Worm (Caenorhabditis elegans) whole organism, L2 larva: ENCODE measurements around the gene R10E11.9.

Experiments used
- C34F6.9 ChIP-seq: fragments of 150-350 bp; optimal IDR thresholded peaks from 2 replicates; lab custom pipeline; 2014; ENCODE audit warnings: missing biosample characterization, missing genetic modification characterization
- F13H6.1 ChIP-seq: sonication (generic microtip); optimal IDR thresholded peaks from 2 replicates; lab custom pipeline; 2016; ENCODE audit warnings: missing genetic modification characterization, missing compliant biosample characterization
- R02D3.7 ChIP-seq: fragments of 150-350 bp; optimal IDR thresholded peaks from 2 replicates; lab custom pipeline; 2014; ENCODE audit warnings: missing biosample characterization, missing genetic modification characterization
- Y55F3AM.14 ChIP-seq: fragments of 200-800 bp; sonication (Bioruptor generic); optimal IDR thresholded peaks from 2 replicates; lab custom pipeline; 2018; ENCODE audit warnings: mild to moderate bottlenecking, missing genetic modification characterization, missing compliant biosample characterization
- ZK546.5 ChIP-seq: sonication (generic microtip); optimal IDR thresholded peaks from 2 replicates; lab custom pipeline; 2017; ENCODE audit warnings: missing biosample characterization, missing genetic modification characterization
- alr-1 ChIP-seq: fragments of 150-350 bp; optimal IDR thresholded peaks from 2 replicates; lab custom pipeline; 2014; ENCODE audit warnings: missing biosample characterization, missing genetic modification characterization
- aly-2 ChIP-seq: fragments of 150-350 bp; optimal IDR thresholded peaks from 2 replicates; lab custom pipeline; 2014; ENCODE audit warnings: missing biosample characterization, missing genetic modification characterization
- ama-1 ChIP-seq: fragments of 150-350 bp; optimal IDR thresholded peaks from 2 replicates; lab custom pipeline; 2018; ENCODE audit warnings: inconsistent platforms
- blmp-1 ChIP-seq: sonication (generic microtip); optimal IDR thresholded peaks from 2 replicates; lab custom pipeline; 2017; ENCODE audit warnings: missing genetic modification characterization, mild to moderate bottlenecking, missing compliant biosample characterization, antibody characterized with exemption, moderate library complexity; ENCODE audit not compliant: insufficient read depth
- ceh-16 ChIP-seq: fragments of 150-350 bp; optimal IDR thresholded peaks from 2 replicates; lab custom pipeline; 2014; ENCODE audit warnings: missing biosample characterization, missing genetic modification characterization
- ceh-82 ChIP-seq: fragments of 150-350 bp; optimal IDR thresholded peaks from 2 replicates; lab custom pipeline; 2014; ENCODE audit warnings: missing biosample characterization, missing genetic modification characterization
- crh-2 ChIP-seq: sonication (generic microtip); optimal IDR thresholded peaks from 2 replicates; lab custom pipeline; 2017; ENCODE audit warnings: missing biosample characterization, missing genetic modification characterization
- dmd-4 ChIP-seq: sonication (generic microtip); optimal IDR thresholded peaks from 2 replicates; lab custom pipeline; 2017; ENCODE audit warnings: missing biosample characterization, missing genetic modification characterization
- egl-27 ChIP-seq: sonication (generic microtip); optimal IDR thresholded peaks from 3 replicates; lab custom pipeline; 2017; ENCODE audit warnings: missing biosample characterization, missing genetic modification reagents, missing genetic modification characterization
- elt-1 ChIP-seq: fragments of 150-350 bp; optimal IDR thresholded peaks from 2 replicates; lab custom pipeline; 2014; ENCODE audit warnings: missing biosample characterization, missing genetic modification characterization
- elt-3 ChIP-seq: sonication (generic microtip); optimal IDR thresholded peaks from 2 replicates; lab custom pipeline; 2017; ENCODE audit warnings: missing biosample characterization, missing genetic modification characterization
- fos-1 ChIP-seq: fragments of 150-350 bp; optimal IDR thresholded peaks from 2 replicates; lab custom pipeline; 2014; ENCODE audit warnings: missing biosample characterization, missing genetic modification characterization
- gmeb-1 ChIP-seq: fragments of 150-350 bp; optimal IDR thresholded peaks from 2 replicates; lab custom pipeline; 2014; ENCODE audit warnings: missing biosample characterization, missing genetic modification characterization
- lin-11 ChIP-seq: fragments of 150-350 bp; sonication (generic microtip); optimal IDR thresholded peaks from 2 replicates; lab custom pipeline; 2014; ENCODE audit warnings: missing biosample characterization, missing genetic modification characterization, inconsistent platforms, mixed read lengths
- lin-13 ChIP-seq: fragments of 150-350 bp; optimal IDR thresholded peaks from 2 replicates; lab custom pipeline; 2014; ENCODE audit warnings: missing biosample characterization, missing genetic modification reagents, missing genetic modification characterization
- lin-39 ChIP-seq: fragments of 150-350 bp; optimal IDR thresholded peaks from 2 replicates; lab custom pipeline; 2014; ENCODE audit warnings: missing biosample characterization, missing genetic modification reagents, missing genetic modification characterization
- lsy-2 ChIP-seq, 2 experiments: fragments of 150-350 bp in 1 of 2; sonication (generic microtip) in 1 of 2; optimal IDR thresholded peaks; 2 replicates each; lab custom pipeline; 2014 to 2017; ENCODE audit warnings: missing biosample characterization in 2 of 2, missing genetic modification characterization in 2 of 2
- mab-5 ChIP-seq: fragments of 150-350 bp; optimal IDR thresholded peaks from 2 replicates; lab custom pipeline; 2014; ENCODE audit warnings: missing biosample characterization, missing genetic modification characterization
- mbf-1 ChIP-seq: sonication (generic microtip); optimal IDR thresholded peaks from 2 replicates; lab custom pipeline; 2017; ENCODE audit warnings: missing biosample characterization, missing genetic modification characterization
- mdl-1 ChIP-seq, 2 experiments: fragments of 150-350 bp in 1 of 2; sonication (generic microtip) in 1 of 2; optimal IDR thresholded peaks; 2 replicates each; lab custom pipeline; 2017; ENCODE audit warnings: missing biosample characterization in 2 of 2, missing genetic modification characterization in 2 of 2
- nhr-10 ChIP-seq: sonication (generic microtip); optimal IDR thresholded peaks from 2 replicates; lab custom pipeline; 2017; ENCODE audit warnings: missing biosample characterization, missing genetic modification characterization
- nhr-11 ChIP-seq: fragments of 150-350 bp; optimal IDR thresholded peaks from 2 replicates; lab custom pipeline; 2014; ENCODE audit warnings: missing biosample characterization, missing genetic modification characterization
- nhr-12 ChIP-seq: fragments of 150-350 bp; optimal IDR thresholded peaks from 2 replicates; lab custom pipeline; 2014; ENCODE audit warnings: missing biosample characterization, missing genetic modification characterization
- nhr-129 ChIP-seq: fragments of 150-350 bp; optimal IDR thresholded peaks from 2 replicates; lab custom pipeline; 2014; ENCODE audit warnings: missing biosample characterization, missing genetic modification characterization
- nhr-21 ChIP-seq: fragments of 150-350 bp; optimal IDR thresholded peaks from 2 replicates; lab custom pipeline; 2014; ENCODE audit warnings: missing biosample characterization, missing genetic modification characterization
- nhr-23 ChIP-seq: fragments of 150-350 bp; optimal IDR thresholded peaks from 2 replicates; lab custom pipeline; 2014; ENCODE audit warnings: missing biosample characterization, missing genetic modification reagents, missing genetic modification characterization
- nhr-237 ChIP-seq: fragments of 150-350 bp; optimal IDR thresholded peaks from 2 replicates; lab custom pipeline; 2014; ENCODE audit warnings: missing biosample characterization, missing genetic modification characterization
- nhr-25 ChIP-seq: fragments of 150-350 bp; sonication (generic microtip); optimal IDR thresholded peaks from 3 replicates; lab custom pipeline; 2014; ENCODE audit warnings: missing biosample characterization, missing genetic modification characterization
- nhr-6 ChIP-seq: fragments of 150-350 bp; optimal IDR thresholded peaks from 2 replicates; lab custom pipeline; 2014; ENCODE audit warnings: missing biosample characterization, missing genetic modification characterization
- peb-1 ChIP-seq: fragments of 150-350 bp; optimal IDR thresholded peaks from 2 replicates; lab custom pipeline; 2014; ENCODE audit warnings: missing biosample characterization, missing genetic modification characterization
- sem-4 ChIP-seq: fragments of 150-350 bp; optimal IDR thresholded peaks from 2 replicates; lab custom pipeline; 2014; ENCODE audit warnings: missing biosample characterization, missing genetic modification reagents, missing genetic modification characterization
- skn-1 ChIP-seq: sonication (generic microtip); optimal IDR thresholded peaks from 2 replicates; lab custom pipeline; 2017; ENCODE audit warnings: missing biosample characterization, missing genetic modification characterization
- sma-3 ChIP-seq: sonication (generic microtip); optimal IDR thresholded peaks from 2 replicates; lab custom pipeline; 2016; ENCODE audit warnings: missing genetic modification reagents, missing genetic modification characterization, missing compliant biosample characterization
- sma-9 ChIP-seq, 2 experiments: fragments of 150-350 bp in 1 of 2; sonication (generic microtip) in 1 of 2; optimal IDR thresholded peaks; 2 replicates each; lab custom pipeline; 2014 to 2016; ENCODE audit warnings: missing genetic modification characterization in 2 of 2, mild to moderate bottlenecking in 1 of 2, missing biosample characterization in 1 of 2, missing compliant biosample characterization in 1 of 2, missing genetic modification reagents in 1 of 2, moderate library complexity in 1 of 2
- snpc-4 ChIP-seq: fragments of 150-350 bp; optimal IDR thresholded peaks from 2 replicates; lab custom pipeline; 2014; ENCODE audit warnings: missing biosample characterization, missing genetic modification characterization
- unc-39 ChIP-seq: fragments of 150-350 bp; optimal IDR thresholded peaks from 2 replicates; lab custom pipeline; 2014; ENCODE audit warnings: missing biosample characterization, missing genetic modification characterization
- unc-55 ChIP-seq: fragments of 150-350 bp; sonication (generic microtip); optimal IDR thresholded peaks from 3 replicates; lab custom pipeline; 2014; ENCODE audit warnings: missing biosample characterization, missing genetic modification reagents, missing genetic modification characterization
- unc-62 ChIP-seq: fragments of 150-350 bp; optimal IDR thresholded peaks from 2 replicates; lab custom pipeline; 2014; ENCODE audit warnings: missing biosample characterization, missing genetic modification reagents, missing genetic modification characterization
- zag-1 ChIP-seq: fragments of 150-350 bp; optimal IDR thresholded peaks from 2 replicates; lab custom pipeline; 2014; ENCODE audit warnings: missing biosample characterization, missing genetic modification characterization
- ztf-1 ChIP-seq: fragments of 200-800 bp; sonication (Bioruptor generic); conservative IDR thresholded peaks from 2 replicates; pipeline ENCODE4 v1.3.6; 2022; ENCODE audit warnings: missing genetic modification characterization, missing compliant biosample characterization
- ztf-11 ChIP-seq: sonication (generic microtip); optimal IDR thresholded peaks from 2 replicates; lab custom pipeline; 2017; ENCODE audit warnings: missing biosample characterization, missing genetic modification characterization
- ztf-4 ChIP-seq: fragments of 150-350 bp; optimal IDR thresholded peaks from 2 replicates; lab custom pipeline; 2014; ENCODE audit warnings: missing biosample characterization, missing genetic modification characterization

R10E11.9 gene

DNA sequence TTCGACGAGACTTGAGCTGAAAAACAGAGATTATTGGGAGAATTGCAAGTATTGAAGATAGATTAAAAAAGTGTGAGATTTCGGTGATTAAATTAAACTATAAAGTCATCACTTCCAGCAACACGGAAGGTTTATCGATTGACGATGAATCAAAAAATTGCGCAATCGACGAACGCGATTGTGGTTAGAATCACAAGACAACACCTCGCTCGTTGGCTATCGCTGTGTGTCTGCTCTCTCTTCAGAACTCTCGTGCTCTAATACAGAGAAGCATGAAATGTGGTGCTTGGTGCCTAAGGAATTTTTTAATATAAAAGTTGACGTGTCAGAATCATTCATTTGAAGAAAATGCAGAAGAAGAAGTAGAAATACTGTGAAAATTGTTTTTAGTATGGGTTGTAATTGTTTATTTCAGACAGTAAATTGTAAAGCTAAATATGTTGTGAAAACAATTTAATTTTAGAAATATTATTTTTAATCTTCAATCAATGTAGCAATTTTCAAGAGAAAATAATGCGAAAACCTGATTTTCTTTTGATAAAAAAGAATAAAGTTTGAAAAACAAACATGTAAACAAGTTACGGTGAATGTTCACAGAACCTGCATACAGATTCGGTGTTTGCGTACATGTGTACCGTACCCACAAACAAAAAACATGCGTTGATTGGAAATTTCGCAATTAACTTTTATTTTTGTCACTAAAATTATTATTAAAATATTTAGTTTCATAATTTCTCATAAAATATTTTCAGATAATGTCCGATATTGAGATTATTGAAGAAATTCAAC, 33.9 kb upstream of the R10E11.9 start, which contains the start of the genes ZK632.10 and ZK632.11:
ZK632.10 (minus strand) TSS at position 560 of the 789 bp plus-strand sequence.
ZK632.11 (plus strand) TSS at position 753 of the 789 bp plus-strand sequence.
- TF ChIP-seq gmeb-1 (tag; lab: Kevin White, UChicago) = peak; percentile 25
- peak; percentile 86 to 99 for TF ChIP-seq lsy-2 (tag; optimal IDR thresholded peaks at IDR 0.05; lab: Kevin White, UChicago)
- peak; percentile 33 for TF ChIP-seq fos-1 (tag; lab: Kevin White, UChicago)
- no peak for TF ChIP-seq F13H6.1 (tag; lab: Kevin White, UChicago)
- peak; percentile 30 for TF ChIP-seq crh-2 (tag; lab: Kevin White, UChicago)
- TF ChIP-seq nhr-25 = peak; percentile 9
- TF ChIP-seq elt-1 (tag; lab: Kevin White, UChicago) = no peak
- TF ChIP-seq sma-3 (GFP tag; lab: Kevin White, UChicago) = peak; percentile 36
- peak; percentile 93 for TF ChIP-seq unc-55 (GFP tag; lab: Kevin White, UChicago)
- no peak for TF ChIP-seq R02D3.7 (tag; lab: Kevin White, UChicago)
- TF ChIP-seq egl-27 (tag; lab: Kevin White, UChicago) = peak; percentile 7
- TF ChIP-seq ztf-4 (tag; lab: Kevin White, UChicago) = peak; percentile 16
- TF ChIP-seq C34F6.9 (tag; lab: Kevin White, UChicago) = peak; percentile 81
- peak; percentile 61 for TF ChIP-seq lin-13 (GFP tag; lab: Kevin White, UChicago)
- no peak for TF ChIP-seq lin-39 (tag; lab: Kevin White, UChicago)
- peak; percentile 44 for TF ChIP-seq nhr-129 (tag; lab: Kevin White, UChicago)
- no peak for TF ChIP-seq skn-1 (tag; lab: Kevin White, UChicago)
- no peak for TF ChIP-seq nhr-21
- TF ChIP-seq ztf-11 (tag; lab: Kevin White, UChicago) = no peak

DNA sequence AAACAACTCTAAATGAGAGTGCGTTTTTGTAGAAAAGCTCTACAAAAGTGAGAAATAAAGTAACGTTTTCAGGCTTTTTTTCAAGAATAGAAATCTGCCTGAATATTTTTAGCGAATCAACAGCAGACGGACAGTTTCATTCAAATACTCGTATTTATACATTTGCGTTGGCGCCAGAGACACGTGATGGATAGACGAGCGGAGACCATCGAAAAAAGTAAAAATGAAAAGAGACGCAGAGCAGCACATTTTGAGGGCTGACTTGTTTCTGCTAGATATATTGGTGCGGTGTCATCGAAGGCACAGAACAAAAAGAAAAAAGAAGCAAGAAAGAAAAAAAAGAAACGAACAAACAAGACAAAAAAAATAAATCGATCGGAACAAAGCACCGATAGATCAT, 32.6 kb upstream of the R10E11.9 start:
- TF ChIP-seq lin-11 (no peak), Y55F3AM.14 (GFP tag; lab: Kevin White, UChicago) (peak; percentile 82), sma-9 (GFP tag; optimal IDR thresholded peaks at IDR 0.05; lab: Kevin White, UChicago) (peak; percentile 52), sma-9 (tag; optimal IDR thresholded peaks at IDR 0.05; lab: Kevin White, UChicago) (no peak), ZK546.5 (no peak), nhr-11 (tag; lab: Kevin White, UChicago) (no peak), blmp-1 (no peak), ama-1 (lab: Kevin White, UChicago) (peak; percentile 93), ceh-82 (tag; lab: Kevin White, UChicago) (no peak), sem-4 (tag; lab: Kevin White, UChicago) (peak; percentile 6), elt-3 (tag; lab: Kevin White, UChicago) (no peak), zag-1 (tag; lab: Kevin White, UChicago) (no peak), nhr-10 (no peak), mbf-1 (no peak), ztf-4 (tag; lab: Kevin White, UChicago) (peak; percentile 65), aly-2 (tag; lab: Kevin White, UChicago) (no peak), mab-5 (peak; percentile 32), dmd-4 (no peak), egl-27 (tag; lab: Kevin White, UChicago) (no peak), nhr-6 (tag; lab: Kevin White, UChicago) (no peak), unc-39 (tag; lab: Kevin White, UChicago) (no peak), peb-1 (no peak), nhr-237 (tag; lab: Kevin White, UChicago) (no peak), nhr-23 (no peak), elt-1 (tag; lab: Kevin White, UChicago) (no peak), alr-1 (tag; lab: Kevin White, UChicago) (no peak), nhr-21 (no peak), crh-2 (tag; lab: Kevin White, UChicago) (peak; percentile 68), lin-13 (GFP tag; lab: Kevin White, UChicago) (peak; percentile 18), R02D3.7 (tag; lab: Kevin White, UChicago) (no peak), nhr-25 (no peak), lin-39 (tag; lab: Kevin White, UChicago) (no peak), nhr-129 (tag; lab: Kevin White, UChicago) (peak; percentile 83), snpc-4 (tag; lab: Kevin White, UChicago) (no peak), sma-3 (GFP tag; lab: Kevin White, UChicago) (peak; percentile 46), skn-1 (tag; lab: Kevin White, UChicago) (no peak), fos-1 (tag; lab: Kevin White, UChicago) (peak; percentile 3), nhr-12 (no peak), C34F6.9 (tag; lab: Kevin White, UChicago) (peak; percentile 71), ztf-1 (GFP tag; lab: Robert Waterston, UW) (no peak), lsy-2 (tag; optimal IDR thresholded peaks at IDR 0.05; lab: Kevin White, UChicago) (peak in 1 of 2 experiments; percentile 79), unc-62 (GFP tag; lab: Kevin White, UChicago) (no peak), ceh-16 (no peak), F13H6.1 (tag; lab: Kevin White, UChicago) (peak; percentile 61), mdl-1 (tag; optimal IDR thresholded peaks at IDR 0.05; lab: Kevin White, UChicago) (peak in 1 of 2 experiments; percentile 46), gmeb-1 (tag; lab: Kevin White, UChicago) (peak; percentile 23), ztf-11 (tag; lab: Kevin White, UChicago) (no peak)
